Worm (Caenorhabditis elegans) whole organism, mixed stage, embryonic: ENCODE measurements around the gene rsd-2.

Experiments
- ceh-83 ChIP-seq: fragments of 200-800 bp; sonication (Bioruptor generic); optimal IDR thresholded peaks from 2 replicates; lab custom pipeline; 2018; ENCODE audit warnings: mild to moderate bottlenecking, missing genetic modification characterization, missing compliant biosample characterization
- elt-3 ChIP-seq: fragments of 150-350 bp; optimal IDR thresholded peaks from 2 replicates; lab custom pipeline; 2014; ENCODE audit warnings: missing biosample characterization, missing genetic modification characterization
- snpc-4 ChIP-seq: fragments of 150-350 bp; optimal IDR thresholded peaks from 2 replicates; lab custom pipeline; 2014; ENCODE audit warnings: missing biosample characterization, missing genetic modification characterization

DNA sequence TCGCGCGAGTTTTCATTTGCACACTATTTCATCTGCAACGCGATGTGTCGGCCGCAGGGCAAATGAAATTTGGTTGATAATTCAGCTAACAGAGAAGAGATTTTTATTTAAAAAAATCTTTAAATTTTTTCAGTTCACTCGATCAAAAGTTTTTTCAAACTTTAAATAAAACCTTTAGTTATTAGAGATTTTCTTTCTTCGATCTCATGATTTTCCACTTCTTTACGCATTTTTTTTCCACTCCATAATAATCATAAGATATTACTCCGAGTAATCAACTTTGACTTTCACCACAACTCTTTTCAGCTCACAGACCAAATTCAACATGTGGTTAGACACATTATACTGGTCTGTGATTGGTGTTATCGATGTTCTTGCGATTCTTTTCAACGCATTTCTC is 34.7 kb upstream of the rsd-2 start, which contains the start of gene srd-10:
- TF ChIP-seq ceh-83 (GFP tag; lab: Kevin White, UChicago) (no peak), elt-3 (tag; lab: Kevin White, UChicago) (no peak), snpc-4 (tag; lab: Kevin White, UChicago) (no peak)
